Worm (Caenorhabditis elegans) whole organism, L4/young adult: ENCODE results near the gene acr-10.

Source experiments
- W03F9.2 ChIP-seq: fragments of 150-350 bp; optimal IDR thresholded peaks from 2 replicates; lab custom pipeline; 2014; ENCODE audit warnings: missing biosample characterization, missing genetic modification characterization
- dao-5 ChIP-seq: sonication (generic microtip); optimal IDR thresholded peaks from 2 replicates; lab custom pipeline; 2016; ENCODE audit warnings: missing genotype, missing genetic modification characterization, moderate library complexity, missing compliant biosample characterization
- him-1 ChIP-seq: sonication (generic microtip); optimal IDR thresholded peaks from 2 replicates; lab custom pipeline; 2016; ENCODE audit warnings: missing genotype, missing genetic modification reagents, missing genetic modification characterization, missing compliant biosample characterization

- TF ChIP-seq W03F9.2 (no peak), him-1 (tag; lab: Kevin White, UChicago) (no peak), dao-5 (tag; lab: Kevin White, UChicago) (no peak)
Observed at ce11 chrX:3990495-3990894, 31.6 kb upstream of the acr-10 start.
